Fruit fly (Drosophila melanogaster): ENCODE results near the gene S6k.

The S6k gene

dm6 chr3L:5765844-5766200 lies 44.9 kb downstream of the S6k start, which contains the start of gene Txl:
Gene Txl, plus strand, starts transcription at chr3L:5765846.
- TF ChIP-seq CG31365 (tag; optimal IDR thresholded peaks at IDR 0.05) (no peak), CG10147 (GFP tag; optimal IDR thresholded peaks at IDR 0.05) (no peak), MESR4 (GFP tag; optimal IDR thresholded peaks at IDR 0.05) (peak; percentile 60), MBD-R2 (GFP tag; IDR thresholded peaks at IDR 0.05) (0 out of 2 replicates have a peak, but pooled peaks have one; percentile 3), run (tag; optimal IDR thresholded peaks at IDR 0.05) (no peak), CG12659 (GFP tag; optimal IDR thresholded peaks at IDR 0.05) (peak; percentile 21), hbn (GFP tag; IDR thresholded peaks at IDR 0.05; ENCODE audit: partially characterized antibody) (0 out of 2 replicates have a peak, but pooled peaks have one; percentile 9), CG4617 (GFP tag; optimal IDR thresholded peaks at IDR 0.05; ENCODE audit: borderline replicate concordance) (peak; percentile 15), mld (GFP tag; IDR thresholded peaks at IDR 0.05; ENCODE audit: partially characterized antibody) (0 out of 3 replicates have a peak, but pooled peaks have one; percentile 42)

dm6 chr3L:5764922-5765843 lies 45.5 kb downstream of the S6k start, which contains the start of gene CG10576:
Gene CG10576, minus strand, starts transcription at chr3L:5765702.
- no peak for TF ChIP-seq Hmr (GFP tag; optimal IDR thresholded peaks at IDR 0.05)
- TF ChIP-seq caup (GFP tag; optimal IDR thresholded peaks at IDR 0.05; ENCODE audit: severe bottlenecking), result no peak
- TF ChIP-seq CG12659 (GFP tag; optimal IDR thresholded peaks at IDR 0.05), result peak; percentile 79
- no peak for TF ChIP-seq CG6254 (GFP tag; optimal IDR thresholded peaks at IDR 0.05)
- no peak for TF ChIP-seq hb (GFP tag; IDR thresholded peaks at IDR 0.05; ENCODE audit: partially characterized antibody)
- peak; percentile 60; the same call in 1 of the 2 replicates for TF ChIP-seq hbn (GFP tag; IDR thresholded peaks at IDR 0.05; ENCODE audit: partially characterized antibody)
- peak; percentile 39 for TF ChIP-seq CG17186 (GFP tag; optimal IDR thresholded peaks at IDR 0.05)
- TF ChIP-seq luna (GFP tag; optimal IDR thresholded peaks at IDR 0.05), result no peak
- TF ChIP-seq Vsx1 (GFP tag; optimal IDR thresholded peaks at IDR 0.05), result no peak
- TF ChIP-seq twi (tag; optimal IDR thresholded peaks at IDR 0.05), result peak; percentile 23
- no peak for TF ChIP-seq CG31224 (GFP tag; IDR thresholded peaks at IDR 0.05)
- 0 out of 4 replicates have a peak, but pooled peaks have one; percentile 67 for TF ChIP-seq chinmo (GFP tag; IDR thresholded peaks at IDR 0.05; ENCODE audit: partially characterized antibody)
- no peak for TF ChIP-seq CG1603 (tag; optimal IDR thresholded peaks at IDR 0.05)
- 0 out of 2 replicates have a peak, but pooled peaks have one; percentile 16 for TF ChIP-seq slbo (GFP tag; IDR thresholded peaks at IDR 0.05)
- no peak for TF ChIP-seq pb (GFP tag; optimal IDR thresholded peaks at IDR 0.05)
- peak; percentile 63 for TF ChIP-seq CG13624 (GFP tag; optimal IDR thresholded peaks at IDR 0.05)
- peak; percentile 38; the same call in 1 of the 2 replicates for TF ChIP-seq ato (GFP tag; IDR thresholded peaks at IDR 0.05; ENCODE audit: partially characterized antibody)
- TF ChIP-seq Dp (GFP tag; optimal IDR thresholded peaks at IDR 0.05), result peak; percentile 76
- TF ChIP-seq CG2116 (GFP tag; optimal IDR thresholded peaks at IDR 0.05), result peak; percentile 78
- peak; percentile 39 for TF ChIP-seq CG2120 (GFP tag; optimal IDR thresholded peaks at IDR 0.05)
- TF ChIP-seq CG34422 (GFP tag; IDR thresholded peaks at IDR 0.05), result peak; percentile 80; the same call in 1 of the 3 replicates
- TF ChIP-seq nmo (GFP tag; optimal IDR thresholded peaks at IDR 0.05), result peak; percentile 68
- no peak for TF ChIP-seq CG30431 (GFP tag; optimal IDR thresholded peaks at IDR 0.05)
- peak; percentile 79 for TF ChIP-seq knrl (GFP tag; IDR thresholded peaks at IDR 0.05; ENCODE audit: partially characterized antibody)
- TF ChIP-seq CG30403 (GFP tag; optimal IDR thresholded peaks at IDR 0.05), result peak; percentile 6
- peak; percentile 58 for TF ChIP-seq CG10267 (tag; optimal IDR thresholded peaks at IDR 0.05)
- peak; percentile 31; the same call in 1 of the 2 replicates for TF ChIP-seq MBD-R2 (GFP tag; IDR thresholded peaks at IDR 0.05)
- TF ChIP-seq CG4360 (GFP tag; IDR thresholded peaks at IDR 0.05), result no peak
- TF ChIP-seq Eip74EF (GFP tag; optimal IDR thresholded peaks at IDR 0.05), result no peak
- peak; percentile 95 for TF ChIP-seq MESR4 (GFP tag; optimal IDR thresholded peaks at IDR 0.05)
- peak; percentile 12 for TF ChIP-seq CG3065 (GFP tag; optimal IDR thresholded peaks at IDR 0.05)
- TF ChIP-seq CG2129 (GFP tag; IDR thresholded peaks at IDR 0.05; ENCODE audit: partially characterized antibody), result no peak
- peak; percentile 13 for TF ChIP-seq CG33557 (GFP tag; optimal IDR thresholded peaks at IDR 0.05)
- TF ChIP-seq grau (tag; optimal IDR thresholded peaks at IDR 0.05), result no peak
- no peak for TF ChIP-seq tna (GFP tag; IDR thresholded peaks at IDR 0.05; ENCODE audit: partially characterized antibody)
- TF ChIP-seq Bteb2 (GFP tag; optimal IDR thresholded peaks at IDR 0.05), result no peak
- peak; percentile 68; the same call in 1 of the 2 replicates for TF ChIP-seq unc-4 (GFP tag; IDR thresholded peaks at IDR 0.05; ENCODE audit: partially characterized antibody)
- TF ChIP-seq CHES-1-like (GFP tag; optimal IDR thresholded peaks at IDR 0.05), result peak; percentile 18

All from whole organism, embryonic.